Worm (Caenorhabditis elegans) whole organism, L2 larva: ENCODE data around the gene eef-1B.1.

Experiments used
- C34F6.9 ChIP-seq: fragments of 150-350 bp; optimal IDR thresholded peaks from 2 replicates; lab custom pipeline; 2014; ENCODE audit warnings: missing biosample characterization, missing genetic modification characterization
- F13H6.1 ChIP-seq: sonication (generic microtip); optimal IDR thresholded peaks from 2 replicates; lab custom pipeline; 2016; ENCODE audit warnings: missing genetic modification characterization, missing compliant biosample characterization
- R02D3.7 ChIP-seq: fragments of 150-350 bp; optimal IDR thresholded peaks from 2 replicates; lab custom pipeline; 2014; ENCODE audit warnings: missing biosample characterization, missing genetic modification characterization
- Y55F3AM.14 ChIP-seq: fragments of 200-800 bp; sonication (Bioruptor generic); optimal IDR thresholded peaks from 2 replicates; lab custom pipeline; 2018; ENCODE audit warnings: mild to moderate bottlenecking, missing genetic modification characterization, missing compliant biosample characterization
- ZK546.5 ChIP-seq: sonication (generic microtip); optimal IDR thresholded peaks from 2 replicates; lab custom pipeline; 2017; ENCODE audit warnings: missing biosample characterization, missing genetic modification characterization
- ama-1 ChIP-seq: fragments of 150-350 bp; optimal IDR thresholded peaks from 2 replicates; lab custom pipeline; 2018; ENCODE audit warnings: inconsistent platforms
- blmp-1 ChIP-seq: sonication (generic microtip); optimal IDR thresholded peaks from 2 replicates; lab custom pipeline; 2017; ENCODE audit warnings: missing genetic modification characterization, mild to moderate bottlenecking, missing compliant biosample characterization, antibody characterized with exemption, moderate library complexity; ENCODE audit not compliant: insufficient read depth
- crh-2 ChIP-seq: sonication (generic microtip); optimal IDR thresholded peaks from 2 replicates; lab custom pipeline; 2017; ENCODE audit warnings: missing biosample characterization, missing genetic modification characterization
- dmd-4 ChIP-seq: sonication (generic microtip); optimal IDR thresholded peaks from 2 replicates; lab custom pipeline; 2017; ENCODE audit warnings: missing biosample characterization, missing genetic modification characterization
- elt-3 ChIP-seq: sonication (generic microtip); optimal IDR thresholded peaks from 2 replicates; lab custom pipeline; 2017; ENCODE audit warnings: missing biosample characterization, missing genetic modification characterization
- fos-1 ChIP-seq: fragments of 150-350 bp; optimal IDR thresholded peaks from 2 replicates; lab custom pipeline; 2014; ENCODE audit warnings: missing biosample characterization, missing genetic modification characterization
- gmeb-1 ChIP-seq: fragments of 150-350 bp; optimal IDR thresholded peaks from 2 replicates; lab custom pipeline; 2014; ENCODE audit warnings: missing biosample characterization, missing genetic modification characterization
- lin-11 ChIP-seq: fragments of 150-350 bp; sonication (generic microtip); optimal IDR thresholded peaks from 2 replicates; lab custom pipeline; 2014; ENCODE audit warnings: missing biosample characterization, missing genetic modification characterization, inconsistent platforms, mixed read lengths
- lin-13 ChIP-seq: fragments of 150-350 bp; optimal IDR thresholded peaks from 2 replicates; lab custom pipeline; 2014; ENCODE audit warnings: missing biosample characterization, missing genetic modification reagents, missing genetic modification characterization
- lin-39 ChIP-seq: fragments of 150-350 bp; optimal IDR thresholded peaks from 2 replicates; lab custom pipeline; 2014; ENCODE audit warnings: missing biosample characterization, missing genetic modification reagents, missing genetic modification characterization
- lsy-2 ChIP-seq, 2 experiments: fragments of 150-350 bp in 1 of 2; sonication (generic microtip) in 1 of 2; optimal IDR thresholded peaks; 2 replicates each; lab custom pipeline; 2014 to 2017; ENCODE audit warnings: missing biosample characterization in 2 of 2, missing genetic modification characterization in 2 of 2
- mab-5 ChIP-seq: fragments of 150-350 bp; optimal IDR thresholded peaks from 2 replicates; lab custom pipeline; 2014; ENCODE audit warnings: missing biosample characterization, missing genetic modification characterization
- mbf-1 ChIP-seq: sonication (generic microtip); optimal IDR thresholded peaks from 2 replicates; lab custom pipeline; 2017; ENCODE audit warnings: missing biosample characterization, missing genetic modification characterization
- mdl-1 ChIP-seq, 2 experiments: fragments of 150-350 bp in 1 of 2; sonication (generic microtip) in 1 of 2; optimal IDR thresholded peaks; 2 replicates each; lab custom pipeline; 2017; ENCODE audit warnings: missing biosample characterization in 2 of 2, missing genetic modification characterization in 2 of 2
- nhr-12 ChIP-seq: fragments of 150-350 bp; optimal IDR thresholded peaks from 2 replicates; lab custom pipeline; 2014; ENCODE audit warnings: missing biosample characterization, missing genetic modification characterization
- nhr-129 ChIP-seq: fragments of 150-350 bp; optimal IDR thresholded peaks from 2 replicates; lab custom pipeline; 2014; ENCODE audit warnings: missing biosample characterization, missing genetic modification characterization
- nhr-21 ChIP-seq: fragments of 150-350 bp; optimal IDR thresholded peaks from 2 replicates; lab custom pipeline; 2014; ENCODE audit warnings: missing biosample characterization, missing genetic modification characterization
- nhr-23 ChIP-seq: fragments of 150-350 bp; optimal IDR thresholded peaks from 2 replicates; lab custom pipeline; 2014; ENCODE audit warnings: missing biosample characterization, missing genetic modification reagents, missing genetic modification characterization
- nhr-237 ChIP-seq: fragments of 150-350 bp; optimal IDR thresholded peaks from 2 replicates; lab custom pipeline; 2014; ENCODE audit warnings: missing biosample characterization, missing genetic modification characterization
- nhr-25 ChIP-seq: fragments of 150-350 bp; sonication (generic microtip); optimal IDR thresholded peaks from 3 replicates; lab custom pipeline; 2014; ENCODE audit warnings: missing biosample characterization, missing genetic modification characterization
- nhr-6 ChIP-seq: fragments of 150-350 bp; optimal IDR thresholded peaks from 2 replicates; lab custom pipeline; 2014; ENCODE audit warnings: missing biosample characterization, missing genetic modification characterization
- peb-1 ChIP-seq: fragments of 150-350 bp; optimal IDR thresholded peaks from 2 replicates; lab custom pipeline; 2014; ENCODE audit warnings: missing biosample characterization, missing genetic modification characterization
- sem-4 ChIP-seq: fragments of 150-350 bp; optimal IDR thresholded peaks from 2 replicates; lab custom pipeline; 2014; ENCODE audit warnings: missing biosample characterization, missing genetic modification reagents, missing genetic modification characterization
- skn-1 ChIP-seq: sonication (generic microtip); optimal IDR thresholded peaks from 2 replicates; lab custom pipeline; 2017; ENCODE audit warnings: missing biosample characterization, missing genetic modification characterization
- sma-3 ChIP-seq: sonication (generic microtip); optimal IDR thresholded peaks from 2 replicates; lab custom pipeline; 2016; ENCODE audit warnings: missing genetic modification reagents, missing genetic modification characterization, missing compliant biosample characterization
- sma-9 ChIP-seq, 2 experiments: fragments of 150-350 bp in 1 of 2; sonication (generic microtip) in 1 of 2; optimal IDR thresholded peaks; 2 replicates each; lab custom pipeline; 2014 to 2016; ENCODE audit warnings: missing genetic modification characterization in 2 of 2, mild to moderate bottlenecking in 1 of 2, missing biosample characterization in 1 of 2, missing compliant biosample characterization in 1 of 2, missing genetic modification reagents in 1 of 2, moderate library complexity in 1 of 2
- snpc-4 ChIP-seq: fragments of 150-350 bp; optimal IDR thresholded peaks from 2 replicates; lab custom pipeline; 2014; ENCODE audit warnings: missing biosample characterization, missing genetic modification characterization
- unc-39 ChIP-seq: fragments of 150-350 bp; optimal IDR thresholded peaks from 2 replicates; lab custom pipeline; 2014; ENCODE audit warnings: missing biosample characterization, missing genetic modification characterization
- unc-55 ChIP-seq: fragments of 150-350 bp; sonication (generic microtip); optimal IDR thresholded peaks from 3 replicates; lab custom pipeline; 2014; ENCODE audit warnings: missing biosample characterization, missing genetic modification reagents, missing genetic modification characterization
- unc-62 ChIP-seq: fragments of 150-350 bp; optimal IDR thresholded peaks from 2 replicates; lab custom pipeline; 2014; ENCODE audit warnings: missing biosample characterization, missing genetic modification reagents, missing genetic modification characterization
- zag-1 ChIP-seq: fragments of 150-350 bp; optimal IDR thresholded peaks from 2 replicates; lab custom pipeline; 2014; ENCODE audit warnings: missing biosample characterization, missing genetic modification characterization
- ztf-4 ChIP-seq: fragments of 150-350 bp; optimal IDR thresholded peaks from 2 replicates; lab custom pipeline; 2014; ENCODE audit warnings: missing biosample characterization, missing genetic modification characterization

Gene eef-1B.1

ce11 chrIII:7978723-7979122 is 5.5 kb upstream of the eef-1B.1 start:
- TF ChIP-seq nhr-12 (tag; lab: Kevin White, UChicago) (no peak), mdl-1 (tag; optimal IDR thresholded peaks at IDR 0.05; lab: Kevin White, UChicago) (peak in 1 of 2 experiments; percentile 2), R02D3.7 (tag; lab: Kevin White, UChicago) (no peak), peb-1 (tag; lab: Kevin White, UChicago) (no peak), C34F6.9 (tag; lab: Kevin White, UChicago) (peak; percentile 65), nhr-23 (tag; lab: Kevin White, UChicago) (no peak), gmeb-1 (tag; lab: Kevin White, UChicago) (peak; percentile 32), skn-1 (tag; lab: Kevin White, UChicago) (no peak), ZK546.5 (tag; lab: Kevin White, UChicago) (no peak), sma-3 (peak; percentile 84), elt-3 (tag; lab: Kevin White, UChicago) (no peak), Y55F3AM.14 (no peak), fos-1 (peak; percentile 20), ztf-4 (peak; percentile 30), snpc-4 (tag; lab: Kevin White, UChicago) (no peak), unc-39 (tag; lab: Kevin White, UChicago) (no peak), sma-9 (GFP tag; optimal IDR thresholded peaks at IDR 0.05; lab: Kevin White, UChicago) (peak; percentile 42), sma-9 (tag; optimal IDR thresholded peaks at IDR 0.05; lab: Kevin White, UChicago) (no peak), unc-55 (peak; percentile 43), nhr-25 (tag; lab: Kevin White, UChicago) (peak; percentile 66), blmp-1 (tag; lab: Kevin White, UChicago) (peak; percentile 9), nhr-129 (tag; lab: Kevin White, UChicago) (peak; percentile 54), mab-5 (tag; lab: Kevin White, UChicago) (peak; percentile 14), crh-2 (tag; lab: Kevin White, UChicago) (peak; percentile 73), lsy-2 (tag; optimal IDR thresholded peaks at IDR 0.05; lab: Kevin White, UChicago) (peak in 1 of 2 experiments; percentile 64), lin-13 (GFP tag; lab: Kevin White, UChicago) (peak; percentile 33), F13H6.1 (tag; lab: Kevin White, UChicago) (peak; percentile 70)
- TF ChIP-seq, all 48 proteins: peak for 16

- TF ChIP-seq nhr-21 (peak; percentile 26), mdl-1 (tag; optimal IDR thresholded peaks at IDR 0.05; lab: Kevin White, UChicago) (no peak), blmp-1 (tag; lab: Kevin White, UChicago) (no peak), dmd-4 (no peak), ztf-4 (no peak)
- TF ChIP-seq, all 48 proteins: peak for 1
These were observed 5.1 kb upstream of the eef-1B.1 start for ce11 chrIII:7978289-7978688.

ce11 chrIII:7977777-7978176 is 4.6 kb upstream of the eef-1B.1 start, which contains the start of gene C06G4.4:
Gene C06G4.4, minus strand, starts transcription at chrIII:7977812.
- TF ChIP-seq sem-4 (tag; lab: Kevin White, UChicago) (no peak), nhr-21 (no peak), lin-11 (no peak), ZK546.5 (tag; lab: Kevin White, UChicago) (no peak), unc-62 (no peak), unc-39 (tag; lab: Kevin White, UChicago) (no peak), mab-5 (tag; lab: Kevin White, UChicago) (no peak), lin-39 (tag; lab: Kevin White, UChicago) (no peak), C34F6.9 (tag; lab: Kevin White, UChicago) (no peak), blmp-1 (tag; lab: Kevin White, UChicago) (no peak), mbf-1 (tag; lab: Kevin White, UChicago) (no peak)

DNA sequence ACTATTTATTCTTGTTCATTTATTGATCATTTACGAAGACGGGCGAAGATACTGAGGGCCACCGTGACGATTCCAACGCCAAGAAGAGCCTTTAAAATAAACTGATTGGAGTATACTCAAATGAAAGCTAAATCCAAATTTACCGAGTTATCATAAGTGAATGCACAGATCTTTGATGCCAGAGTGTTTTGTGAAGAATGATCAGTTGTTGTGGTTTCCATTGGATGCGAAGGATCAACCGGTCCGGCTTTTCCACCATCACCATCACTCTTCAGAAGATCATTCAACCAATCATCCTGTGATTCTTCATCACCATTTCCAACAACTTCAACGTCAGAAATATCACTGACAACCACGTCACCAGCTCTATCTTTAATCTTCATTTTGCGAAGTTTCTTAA is 4.0 kb upstream of the eef-1B.1 start:
- TF ChIP-seq sma-3 (peak; percentile 11), F13H6.1 (tag; lab: Kevin White, UChicago) (peak; percentile 26), sma-9 (GFP tag; optimal IDR thresholded peaks at IDR 0.05; lab: Kevin White, UChicago) (peak; percentile 7), sma-9 (tag; optimal IDR thresholded peaks at IDR 0.05; lab: Kevin White, UChicago) (no peak), snpc-4 (tag; lab: Kevin White, UChicago) (no peak), lin-39 (tag; lab: Kevin White, UChicago) (no peak), ZK546.5 (tag; lab: Kevin White, UChicago) (no peak), Y55F3AM.14 (no peak), ama-1 (lab: Kevin White, UChicago) (peak; percentile 24), nhr-6 (tag; lab: Kevin White, UChicago) (no peak), zag-1 (tag; lab: Kevin White, UChicago) (no peak), nhr-21 (peak; percentile 45), nhr-237 (no peak)
